Worm (Caenorhabditis elegans) whole organism, young adult: ENCODE results near the gene ttr-30.
A peak's percentile ranks its signal among the peaks of the same experiment; 100 is the strongest.

Experiments used
- B0035.1 ChIP-seq: sonication (generic microtip); optimal IDR thresholded peaks from 2 replicates; lab custom pipeline; 2016; ENCODE audit warnings: missing genetic modification characterization, mild to moderate bottlenecking, missing compliant biosample characterization, missing genotype, missing genetic modification reagents
- B0336.3 ChIP-seq: fragments of 200-800 bp; sonication (Bioruptor generic); IDR thresholded peaks from 2 replicates; pipeline ENCODE4 v1.3.6; 2022; ENCODE audit warnings: missing genetic modification characterization, missing compliant biosample characterization
- C06A6.2 ChIP-seq: fragments of 200-800 bp; sonication (Bioruptor generic); conservative IDR thresholded peaks from 2 replicates; pipeline ENCODE4 v1.3.6; 2022; ENCODE audit warnings: missing genetic modification characterization, missing compliant biosample characterization
- C17E4.6 ChIP-seq: fragments of 200-800 bp; sonication (Bioruptor generic); IDR thresholded peaks from 2 replicates; pipeline ENCODE4 v1.3.6; 2022; ENCODE audit warnings: missing genetic modification reagents, missing genetic modification characterization, missing compliant biosample characterization
- F22D6.2 ChIP-seq: sonication (generic microtip); optimal IDR thresholded peaks from 2 replicates; lab custom pipeline; 2016; ENCODE audit warnings: mild to moderate bottlenecking, missing genetic modification characterization, missing compliant biosample characterization
- F55B11.4 ChIP-seq: sonication (generic microtip); optimal IDR thresholded peaks from 2 replicates; lab custom pipeline; 2016; ENCODE audit warnings: missing compliant biosample characterization, missing genetic modification characterization, borderline replicate concordance; ENCODE audit not compliant: insufficient read depth
- F57A8.1 ChIP-seq: fragments of 200-800 bp; sonication (Bioruptor generic); optimal IDR thresholded peaks from 2 replicates; lab custom pipeline; 2018; ENCODE audit warnings: mild to moderate bottlenecking, missing genetic modification characterization, moderate library complexity, missing compliant biosample characterization
- F57C9.4 ChIP-seq: sonication (generic microtip); optimal IDR thresholded peaks from 2 replicates; lab custom pipeline; 2017; ENCODE audit warnings: mild to moderate bottlenecking, missing genetic modification characterization, missing compliant biosample characterization
- T07F8.4 ChIP-seq: sonication (generic microtip); optimal IDR thresholded peaks from 2 replicates; lab custom pipeline; 2016; ENCODE audit warnings: mild to moderate bottlenecking, missing genetic modification characterization, moderate library complexity, missing compliant biosample characterization
- Y53G8AR.9 ChIP-seq: fragments of 200-800 bp; sonication (Bioruptor generic); conservative IDR thresholded peaks from 2 replicates; pipeline ENCODE4 v1.3.6; 2022; ENCODE audit warnings: missing genetic modification reagents, missing genetic modification characterization, missing compliant biosample characterization
- Y67H2A.10 ChIP-seq: fragments of 200-800 bp; sonication (Bioruptor generic); conservative IDR thresholded peaks from 2 replicates; pipeline ENCODE4 v1.3.6; 2022; ENCODE audit warnings: missing genetic modification reagents, missing genetic modification characterization, missing compliant biosample characterization
- Y79H2A.3 ChIP-seq: fragments of 200-800 bp; sonication (Bioruptor generic); conservative IDR thresholded peaks from 2 replicates; pipeline ENCODE4 v1.3.6; 2022; ENCODE audit warnings: missing genetic modification reagents, missing genetic modification characterization, missing compliant biosample characterization
- Y95B8A.8 ChIP-seq: fragments of 200-800 bp; sonication (Bioruptor generic); IDR thresholded peaks from 2 replicates; pipeline ENCODE4 v1.3.6; 2022; ENCODE audit warnings: missing genetic modification reagents, missing genetic modification characterization, missing compliant biosample characterization
- ama-1 ChIP-seq, 3 experiments: fragments of 150-350 bp in 1 of 3; sonication (generic microtip) in 2 of 3; optimal IDR thresholded peaks; 2 replicates each; lab custom pipeline; 2014 to 2018; ENCODE audit warnings: missing biosample characterization in 2 of 3, missing genetic modification characterization in 2 of 3, missing genetic modification reagents in 2 of 3
- aptf-2 ChIP-seq: fragments of 200-800 bp; sonication (Bioruptor generic); conservative IDR thresholded peaks from 2 replicates; pipeline ENCODE4 v1.3.6; 2022; ENCODE audit warnings: missing genetic modification reagents, missing genetic modification characterization, missing compliant biosample characterization
- attf-6 ChIP-seq: fragments of 200-800 bp; sonication (Bioruptor generic); IDR thresholded peaks from 2 replicates; pipeline ENCODE4 v1.3.6; 2022; ENCODE audit warnings: missing genetic modification reagents, missing genetic modification characterization, missing compliant biosample characterization
- bed-2 ChIP-seq: fragments of 200-800 bp; sonication (Bioruptor generic); IDR thresholded peaks from 2 replicates; pipeline ENCODE4 v1.3.6; 2022; ENCODE audit warnings: missing genetic modification reagents, missing genetic modification characterization, missing compliant biosample characterization
- cebp-1 ChIP-seq, 2 experiments: fragments of 200-800 bp in 1 of 2; sonication (Bioruptor generic) in 1 of 2; sonication (generic microtip) in 1 of 2; IDR thresholded peaks in 1 of 2; optimal IDR thresholded peaks in 1 of 2; 2 replicates each; pipeline versions ENCODE4 v1.3.6 to Lab custom; 2017 to 2022; ENCODE audit warnings: missing compliant biosample characterization in 2 of 2, missing genetic modification characterization in 2 of 2, mild to moderate bottlenecking in 1 of 2, missing genetic modification reagents in 1 of 2, moderate library complexity in 1 of 2
- hmg-1.2 ChIP-seq: fragments of 200-800 bp; sonication (Bioruptor generic); IDR thresholded peaks from 2 replicates; pipeline ENCODE4 v1.3.6; 2022; ENCODE audit warnings: missing genetic modification reagents, missing genetic modification characterization, missing compliant biosample characterization
- hmg-20 ChIP-seq: fragments of 200-800 bp; sonication (Bioruptor generic); IDR thresholded peaks from 2 replicates; pipeline ENCODE4 v1.3.6; 2022; ENCODE audit warnings: missing genetic modification reagents, missing genetic modification characterization, missing compliant biosample characterization
- hsf-1 ChIP-seq: fragments of 200-800 bp; sonication (Bioruptor generic); IDR thresholded peaks from 2 replicates; pipeline ENCODE4 v1.3.6; 2022; ENCODE audit warnings: missing genetic modification reagents, missing genetic modification characterization, missing compliant biosample characterization
- lag-1 ChIP-seq: fragments of 200-800 bp; sonication (Bioruptor generic); IDR thresholded peaks from 2 replicates; pipeline ENCODE4 v1.3.6; 2022; ENCODE audit warnings: missing genetic modification reagents, missing genetic modification characterization, missing compliant biosample characterization
- lin-54 ChIP-seq: fragments of 200-800 bp; sonication (Bioruptor generic); optimal IDR thresholded peaks from 2 replicates; lab custom pipeline; 2018; ENCODE audit warnings: mild to moderate bottlenecking, missing genetic modification characterization, missing compliant biosample characterization
- lsl-1 ChIP-seq: fragments of 200-800 bp; sonication (Bioruptor generic); optimal IDR thresholded peaks from 2 replicates; lab custom pipeline; 2018; ENCODE audit warnings: mild to moderate bottlenecking, missing genetic modification characterization, moderate library complexity, missing compliant biosample characterization
- nfya-1 ChIP-seq: sonication (generic microtip); optimal IDR thresholded peaks from 2 replicates; lab custom pipeline; 2017; ENCODE audit warnings: antibody characterized with exemption, missing compliant biosample characterization, missing genetic modification characterization, borderline replicate concordance; ENCODE audit not compliant: insufficient read depth
- nfya-2 ChIP-seq: fragments of 200-800 bp; sonication (Bioruptor generic); IDR thresholded peaks from 2 replicates; pipeline ENCODE4 v1.3.6; 2022; ENCODE audit warnings: missing genetic modification reagents, missing genetic modification characterization, missing compliant biosample characterization
- nhr-120 ChIP-seq: fragments of 200-800 bp; sonication (Bioruptor generic); IDR thresholded peaks from 2 replicates; pipeline ENCODE4 v1.3.6; 2022; ENCODE audit warnings: missing genetic modification characterization, missing compliant biosample characterization
- nhr-179 ChIP-seq: sonication (generic microtip); optimal IDR thresholded peaks from 2 replicates; lab custom pipeline; 2016; ENCODE audit warnings: mild to moderate bottlenecking, missing genetic modification characterization, missing compliant biosample characterization
- nhr-80 ChIP-seq: sonication (generic microtip); optimal IDR thresholded peaks from 2 replicates; lab custom pipeline; 2016; ENCODE audit warnings: missing genetic modification characterization, missing compliant biosample characterization
- pbrm-1 ChIP-seq: fragments of 200-800 bp; sonication (Bioruptor generic); IDR thresholded peaks from 2 replicates; pipeline ENCODE4 v1.3.6; 2022; ENCODE audit warnings: missing genetic modification reagents, missing genetic modification characterization, missing compliant biosample characterization
- repo-1 ChIP-seq: sonication (generic microtip); optimal IDR thresholded peaks from 2 replicates; lab custom pipeline; 2017; ENCODE audit warnings: mild to moderate bottlenecking, missing genetic modification characterization, missing compliant biosample characterization
- somi-1 ChIP-seq: fragments of 200-800 bp; sonication (Bioruptor generic); optimal IDR thresholded peaks from 2 replicates; lab custom pipeline; 2018; ENCODE audit warnings: mild to moderate bottlenecking, missing genetic modification characterization, missing compliant biosample characterization
- tbp1 ChIP-seq: fragments of 200-800 bp; sonication (Bioruptor generic); optimal IDR thresholded peaks from 2 replicates; lab custom pipeline; 2018; ENCODE audit warnings: mild to moderate bottlenecking, missing genetic modification characterization, missing compliant biosample characterization
- tlf-1 ChIP-seq: fragments of 200-800 bp; sonication (Bioruptor generic); optimal IDR thresholded peaks from 2 replicates; lab custom pipeline; 2018; ENCODE audit warnings: mild to moderate bottlenecking, missing genetic modification characterization, missing compliant biosample characterization
- unc-62 ChIP-seq: fragments of 150-350 bp; optimal IDR thresholded peaks from 2 replicates; lab custom pipeline; 2014; ENCODE audit warnings: missing biosample characterization, missing genetic modification reagents, missing genetic modification characterization
- xnd-1 ChIP-seq: sonication (generic microtip); optimal IDR thresholded peaks from 2 replicates; lab custom pipeline; 2016; ENCODE audit warnings: missing genotype, missing genetic modification reagents, missing genetic modification characterization, missing compliant biosample characterization
- ztf-26 ChIP-seq: sonication (generic microtip); optimal IDR thresholded peaks from 2 replicates; lab custom pipeline; 2017; ENCODE audit warnings: missing genetic modification characterization, missing compliant biosample characterization
- ztf-6 ChIP-seq: fragments of 200-800 bp; sonication (Bioruptor generic); IDR thresholded peaks from 2 replicates; pipeline ENCODE4 v1.3.6; 2022; ENCODE audit warnings: missing genetic modification reagents, missing genetic modification characterization, missing compliant biosample characterization

Gene ttr-30

DNA sequence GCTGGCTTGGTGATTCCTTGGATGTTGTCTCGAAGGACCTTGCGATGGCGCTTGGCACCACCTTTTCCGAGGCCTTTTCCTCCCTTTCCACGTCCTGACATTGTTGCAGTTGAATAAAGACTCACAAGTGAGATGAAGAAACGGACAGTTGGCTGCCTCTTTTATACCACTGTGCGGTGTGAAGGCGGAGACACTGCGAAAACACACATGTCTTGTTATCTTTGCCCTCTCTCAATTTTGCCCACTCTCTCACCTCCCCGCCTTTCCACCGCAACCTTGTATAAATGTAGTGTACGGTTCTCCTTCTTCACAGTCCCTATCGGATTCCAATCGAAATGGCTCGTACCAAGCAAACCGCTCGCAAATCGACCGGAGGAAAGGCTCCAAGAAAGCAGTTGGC lies 21.0 kb upstream of the ttr-30 start, which contains the start of the genes his-38 and his-40:
TSS of gene his-38 (minus strand) at position 101 of the 400 bp plus-strand sequence.
TSS of gene his-40 (plus strand) at position 336 of the 400 bp plus-strand sequence.
- TF ChIP-seq hmg-1.2 (GFP tag; lab: Robert Waterston, UW) (peak; percentile 36; the same call in 1 of the 2 replicates), Y67H2A.10 (GFP tag; lab: Robert Waterston, UW) (no peak), Y95B8A.8 (no peak), F57A8.1 (GFP tag; lab: Kevin White, UChicago) (no peak), lin-54 (GFP tag; lab: Kevin White, UChicago) (no peak)

DNA sequence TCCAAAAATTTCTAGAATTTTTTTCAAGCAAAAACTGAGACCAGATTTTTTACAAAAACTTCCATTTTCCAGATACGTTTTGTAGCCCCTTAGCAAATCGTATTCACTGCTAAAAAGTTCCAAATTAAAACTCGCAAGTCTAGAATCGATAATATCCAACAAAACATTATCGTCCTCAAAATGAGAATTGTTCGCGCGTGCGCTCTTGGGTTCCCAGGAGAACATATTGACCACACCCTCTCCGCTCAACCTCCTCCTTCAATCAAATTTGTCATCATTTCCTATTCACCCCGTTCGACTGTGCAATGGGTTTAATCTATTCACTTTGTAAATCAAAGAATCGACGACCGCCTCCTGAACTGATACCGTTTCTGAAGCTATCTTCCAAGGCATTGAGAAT lies 18.9 kb upstream of the ttr-30 start:
- TF ChIP-seq xnd-1 (no peak), ztf-26 (tag; lab: Kevin White, UChicago) (no peak), somi-1 (GFP tag; lab: Kevin White, UChicago) (no peak), Y79H2A.3 (no peak), aptf-2 (GFP tag; lab: Robert Waterston, UW) (peak; percentile 91), F57A8.1 (GFP tag; lab: Kevin White, UChicago) (no peak)

DNA sequence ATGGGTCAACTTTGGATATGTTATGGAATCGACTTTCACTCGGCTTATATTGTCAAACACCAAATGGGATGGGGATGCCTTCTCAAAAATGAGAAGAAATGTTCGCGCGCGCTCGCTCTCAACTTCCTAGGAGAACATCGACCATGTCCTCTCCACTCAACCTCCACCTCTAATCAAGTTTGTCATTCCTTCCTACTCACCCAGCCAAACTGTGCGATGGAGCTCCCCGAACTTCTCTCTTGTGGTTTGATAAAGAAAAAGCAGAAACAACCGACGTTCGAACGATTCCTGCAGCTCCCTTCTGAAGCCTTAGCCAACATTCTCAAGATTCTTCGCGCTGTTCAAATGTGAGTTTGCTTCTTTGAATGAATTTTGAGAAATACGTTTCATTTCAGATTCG lies 17.5 kb upstream of the ttr-30 start:
- TF ChIP-seq lag-1 (GFP tag; lab: Robert Waterston, UW) (no peak), nfya-1 (tag; lab: Kevin White, UChicago) (no peak), F57C9.4 (tag; lab: Kevin White, UChicago) (no peak), F22D6.2 (tag; lab: Kevin White, UChicago) (no peak), ama-1 (optimal IDR thresholded peaks at IDR 0.05; lab: Kevin White, UChicago) (no peak), ama-1 (GFP tag; optimal IDR thresholded peaks at IDR 0.05; lab: Kevin White, UChicago) (no peak), nhr-120 (no peak), B0035.1 (tag; lab: Kevin White, UChicago) (no peak), nhr-179 (tag; lab: Kevin White, UChicago) (no peak), ztf-6 (GFP tag; lab: Robert Waterston, UW) (no peak), F55B11.4 (tag; lab: Kevin White, UChicago) (no peak), C06A6.2 (no peak), bed-2 (GFP tag; lab: Robert Waterston, UW) (no peak), cebp-1 (GFP tag; IDR thresholded peaks at IDR 0.05; lab: Robert Waterston, UW) (no peak), cebp-1 (tag; optimal IDR thresholded peaks at IDR 0.05; lab: Kevin White, UChicago) (no peak), unc-62 (GFP tag; lab: Kevin White, UChicago) (no peak), nfya-2 (no peak), hsf-1 (GFP tag; lab: Robert Waterston, UW) (no peak), Y53G8AR.9 (GFP tag; lab: Robert Waterston, UW) (no peak), T07F8.4 (tag; lab: Kevin White, UChicago) (no peak), C17E4.6 (GFP tag; lab: Robert Waterston, UW) (no peak)
- TF ChIP-seq, all 124 proteins: peak for 0

DNA sequence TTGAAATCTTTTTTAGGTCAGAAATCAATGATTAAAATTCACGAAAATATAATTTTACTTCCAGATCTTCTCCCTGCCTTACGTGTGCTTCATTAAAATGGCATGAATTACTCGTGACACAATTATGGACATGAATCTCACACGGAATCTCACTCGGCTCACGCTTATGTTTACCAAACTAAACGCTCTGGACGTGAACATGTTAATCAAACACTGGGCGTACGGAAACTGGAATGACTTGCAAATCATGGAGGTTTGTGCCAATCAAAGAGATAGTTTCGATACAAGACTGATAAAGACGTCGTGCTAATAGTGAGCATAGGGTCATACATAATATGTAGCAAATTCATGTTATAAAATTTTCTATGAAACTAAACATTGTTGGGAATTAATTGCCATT lies 16.2 kb upstream of the ttr-30 start:
- TF ChIP-seq tlf-1 (no peak), attf-6 (GFP tag; lab: Robert Waterston, UW) (no peak), tbp1 (peak; percentile 3), B0336.3 (0 out of 2 replicates have a peak, but pooled peaks have one; percentile 15), lsl-1 (GFP tag; lab: Kevin White, UChicago) (no peak), hmg-20 (GFP tag; lab: Robert Waterston, UW) (no peak), nhr-80 (tag; lab: Kevin White, UChicago) (peak; percentile 21), repo-1 (tag; lab: Kevin White, UChicago) (peak; percentile 27), pbrm-1 (no peak)
